Worm (Caenorhabditis elegans): ENCODE measurements around the gene F36H5.9.
"Not testable (repeated sequence)": the region's sequence is repeated elsewhere in the genome, so short reads cannot be mapped to it uniquely, and the experiment has no call there.

F36H5.9 gene

DNA sequence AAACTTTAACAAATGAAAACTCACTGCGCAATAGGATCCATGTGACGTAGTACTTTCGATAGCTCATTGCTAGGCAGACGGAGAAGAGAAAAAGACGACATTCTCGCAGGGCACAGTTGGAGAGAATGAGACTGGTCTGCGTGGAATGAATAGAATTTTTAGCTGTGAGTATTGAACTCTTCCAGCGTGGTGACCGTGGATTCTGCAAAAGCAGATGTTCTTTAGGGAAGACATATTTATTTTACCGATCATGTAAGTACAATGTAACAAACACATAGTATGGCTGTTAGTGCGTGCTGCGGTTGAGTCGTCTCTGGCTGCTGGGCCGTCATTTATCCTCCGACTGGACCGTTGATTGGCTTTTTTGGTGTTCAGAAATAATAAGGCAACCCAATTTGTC, at the start of gene F36H5.9:
F36H5.9 (minus strand) TSS at position 101 of the 400 bp plus-strand sequence.
- TF ChIP-seq dao-5 (tag; optimal IDR thresholded peaks at IDR 0.05) (no peak), him-1 (tag; optimal IDR thresholded peaks at IDR 0.05) (no peak), W03F9.2 (tag; optimal IDR thresholded peaks at IDR 0.05) (no peak)

DNA sequence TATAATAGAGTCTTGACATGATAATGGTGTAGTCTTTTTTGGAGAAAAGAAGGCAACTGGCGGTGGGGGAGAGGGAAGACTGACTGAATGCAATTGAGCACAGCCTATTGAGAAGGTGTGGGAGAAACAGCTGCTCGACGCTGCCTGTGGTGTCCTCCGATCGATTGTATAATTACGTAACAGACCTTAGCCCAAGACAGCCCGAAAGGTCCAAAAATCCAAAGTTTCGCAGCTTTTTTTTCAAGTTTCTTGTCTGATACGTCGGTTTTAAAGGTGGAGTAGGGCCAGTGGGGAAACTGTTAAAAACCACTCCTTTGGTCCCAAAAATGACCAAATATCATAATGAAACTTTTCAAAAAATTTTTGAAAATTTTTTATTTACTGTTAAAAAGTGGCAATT, 35.2 kb upstream of the F36H5.9 start, which contains the start of the genes C08F1.6 and fbxb-13:
C08F1.6 (minus strand) TSS at position 101 of the 400 bp plus-strand sequence.
fbxb-13 (plus strand) TSS at position 191 of the 400 bp plus-strand sequence.
- no peak for TF ChIP-seq him-1 (tag; optimal IDR thresholded peaks at IDR 0.05)
- no peak for TF ChIP-seq W03F9.2 (tag; optimal IDR thresholded peaks at IDR 0.05)
- no peak for TF ChIP-seq dao-5 (tag; optimal IDR thresholded peaks at IDR 0.05)

DNA sequence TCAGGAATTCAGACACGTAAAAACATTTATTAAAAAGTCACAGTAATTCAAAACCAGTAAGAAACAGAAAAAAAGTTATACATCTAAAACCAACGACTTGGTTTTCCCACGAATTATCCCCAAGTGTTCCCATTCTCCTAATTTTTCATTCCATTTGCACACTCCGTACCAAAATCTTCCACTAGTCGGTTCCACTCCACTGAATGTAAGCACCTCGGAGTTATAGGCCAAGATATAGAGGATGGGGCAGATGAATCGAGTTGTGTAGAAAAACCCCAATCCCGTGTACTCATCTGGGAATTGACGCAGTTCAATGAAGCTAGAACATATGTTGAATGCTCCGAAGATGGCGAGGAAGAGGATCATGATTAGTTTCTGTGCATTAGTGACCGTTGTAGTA, 34.3 kb upstream of the F36H5.9 start:
- TF ChIP-seq dao-5 (tag; optimal IDR thresholded peaks at IDR 0.05), result no peak
- no peak for TF ChIP-seq him-1 (tag; optimal IDR thresholded peaks at IDR 0.05)
- no peak for TF ChIP-seq W03F9.2 (tag; optimal IDR thresholded peaks at IDR 0.05)

DNA sequence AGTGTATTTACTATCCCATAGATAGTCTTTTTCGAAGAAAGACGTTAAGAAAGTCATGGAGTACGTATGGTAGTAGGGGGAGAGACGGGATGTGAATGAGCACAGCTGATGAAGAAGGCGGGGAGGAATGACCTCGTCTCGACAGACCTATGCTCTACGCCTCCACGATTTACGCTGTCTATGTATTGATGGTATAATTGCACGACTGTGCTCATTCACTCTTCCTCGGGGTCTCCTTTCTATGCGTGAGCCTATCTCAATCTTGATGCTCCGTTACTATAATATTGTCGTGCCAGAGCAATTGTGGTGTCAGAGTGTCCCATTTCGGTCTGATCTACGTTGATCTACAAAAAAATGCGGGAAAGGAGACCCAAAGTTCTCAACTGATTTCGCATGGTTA, 33.3 kb upstream of the F36H5.9 start, which contains the start of gene C08F1.10:
C08F1.10 (minus strand) TSS at position 101 of the 400 bp plus-strand sequence.
- no peak for TF ChIP-seq W03F9.2 (tag; optimal IDR thresholded peaks at IDR 0.05)
- TF ChIP-seq dao-5 (tag; optimal IDR thresholded peaks at IDR 0.05), result no peak
- TF ChIP-seq him-1 (tag; optimal IDR thresholded peaks at IDR 0.05), result no peak

DNA sequence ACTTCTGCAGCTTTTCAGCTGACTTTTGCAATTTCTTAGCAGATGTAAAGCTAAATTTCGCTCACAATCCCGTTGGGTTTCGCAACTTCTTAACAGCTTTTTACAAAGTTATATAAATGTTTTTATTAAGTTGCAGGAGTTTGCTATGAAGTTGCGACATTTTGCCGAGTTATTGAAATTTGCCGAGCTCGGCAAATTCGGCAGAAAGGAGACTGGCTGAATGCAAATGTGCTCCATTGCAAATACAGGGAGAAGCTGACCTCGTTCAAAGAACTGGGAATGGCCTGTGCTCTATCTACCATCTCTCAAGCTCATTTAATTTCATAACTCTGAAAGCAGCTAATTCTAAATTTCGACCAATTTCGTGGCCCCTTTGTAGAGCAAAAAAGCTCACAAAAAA, 31.9 kb upstream of the F36H5.9 start, which contains the start of gene C08F1.11:
C08F1.11 (minus strand) TSS at position 101 of the 400 bp plus-strand sequence.
- TF ChIP-seq W03F9.2 (tag; optimal IDR thresholded peaks at IDR 0.05) (no peak), dao-5 (tag; optimal IDR thresholded peaks at IDR 0.05) (no peak), him-1 (tag; optimal IDR thresholded peaks at IDR 0.05) (no peak)

DNA sequence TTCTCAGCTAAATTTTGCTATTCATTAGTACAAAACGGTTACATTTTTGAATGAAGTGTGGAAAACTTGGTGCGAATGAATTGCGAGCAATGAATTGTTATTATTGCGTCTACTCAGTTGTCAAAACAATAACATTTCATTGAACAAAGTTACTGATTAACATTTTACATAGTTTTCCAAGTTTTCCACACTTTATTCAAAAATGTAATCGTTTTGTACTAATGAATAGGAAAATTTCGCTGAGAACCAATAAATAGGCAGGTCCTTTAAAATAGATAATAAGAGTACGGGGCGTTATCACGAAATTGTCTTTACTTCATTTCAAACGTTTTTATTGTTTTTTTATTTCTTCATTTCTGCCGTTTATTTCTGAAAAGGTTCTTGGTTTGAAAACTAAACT, 29.6 kb upstream of the F36H5.9 start, which contains the start of gene math-4:
math-4 (minus strand) TSS at position 101 of the 400 bp plus-strand sequence.
- TF ChIP-seq him-1 (tag; optimal IDR thresholded peaks at IDR 0.05) (no peak), dao-5 (tag; optimal IDR thresholded peaks at IDR 0.05) (no peak), W03F9.2 (tag; optimal IDR thresholded peaks at IDR 0.05) (no peak)

DNA sequence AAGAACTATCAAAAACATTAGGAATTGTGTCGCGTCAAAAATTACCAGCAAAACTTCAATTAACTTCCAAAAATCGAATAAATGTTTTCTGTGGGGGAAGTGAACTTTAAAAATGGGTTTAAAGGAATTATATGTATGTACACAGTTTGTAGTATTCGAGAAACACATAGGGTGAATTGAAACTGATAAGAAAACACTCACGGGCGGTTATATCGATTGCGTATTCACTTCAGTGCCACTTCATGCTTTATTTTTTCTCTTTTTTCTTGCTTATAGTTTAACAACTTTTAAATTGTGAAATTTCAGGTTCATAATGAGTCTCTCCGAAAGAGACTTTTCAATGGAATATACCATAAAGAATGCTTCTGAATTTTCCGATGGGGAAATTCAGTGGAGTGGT, 22.3 kb upstream of the F36H5.9 start, which contains the start of gene F36H5.14:
F36H5.14 (plus strand) TSS at position 301 of the 400 bp plus-strand sequence.
- TF ChIP-seq W03F9.2, him-1, dao-5 (tag; optimal IDR thresholded peaks at IDR 0.05): not testable (repeated sequence)

DNA sequence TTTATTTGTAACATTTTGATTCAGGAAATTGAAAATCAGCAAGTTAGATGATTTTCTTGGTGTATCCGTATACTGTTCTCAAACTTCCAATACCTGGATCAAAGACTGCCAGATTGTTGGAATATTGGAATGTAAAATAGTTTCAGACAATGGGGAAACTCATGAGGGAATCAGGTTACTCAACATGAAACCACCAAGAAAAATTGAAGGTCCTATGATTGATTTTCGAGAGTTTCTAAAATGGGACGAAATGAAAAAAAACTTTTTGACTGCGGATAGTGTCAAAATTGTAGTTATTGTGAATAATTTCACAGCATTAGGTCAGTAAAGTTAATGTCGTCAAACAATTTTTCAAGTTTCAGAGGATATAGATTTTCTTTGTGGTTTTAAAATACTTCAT, 18.9 kb upstream of the F36H5.9 start, which contains the start of gene math-3:
math-3 (plus strand) TSS at position 301 of the 400 bp plus-strand sequence.
- TF ChIP-seq W03F9.2 (tag; optimal IDR thresholded peaks at IDR 0.05) (no peak), dao-5 (tag; optimal IDR thresholded peaks at IDR 0.05) (no peak), him-1 (tag; optimal IDR thresholded peaks at IDR 0.05) (no peak)

DNA sequence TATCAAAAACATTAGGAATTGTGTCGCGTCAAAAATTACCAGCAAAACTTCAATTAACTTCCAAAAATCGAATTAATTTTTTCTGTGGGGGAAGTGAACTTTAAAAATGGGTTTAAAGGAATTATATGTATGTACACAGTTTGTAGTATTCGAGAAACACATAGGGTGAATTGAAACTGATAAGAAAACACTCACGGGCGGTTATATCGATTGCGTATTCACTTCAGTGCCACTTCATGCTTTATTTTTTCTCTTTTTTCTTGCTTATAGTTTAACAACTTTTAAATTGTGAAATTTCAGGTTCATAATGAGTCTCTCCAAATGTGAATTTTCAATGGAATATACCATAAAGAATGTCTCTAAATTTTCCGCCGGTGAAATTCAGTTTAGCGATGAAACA, 18.5 kb upstream of the F36H5.9 start, which contains the start of gene math-26:
math-26 (plus strand) TSS at position 301 of the 400 bp plus-strand sequence.
- TF ChIP-seq W03F9.2, dao-5, him-1 (tag; optimal IDR thresholded peaks at IDR 0.05): not testable (repeated sequence)

DNA sequence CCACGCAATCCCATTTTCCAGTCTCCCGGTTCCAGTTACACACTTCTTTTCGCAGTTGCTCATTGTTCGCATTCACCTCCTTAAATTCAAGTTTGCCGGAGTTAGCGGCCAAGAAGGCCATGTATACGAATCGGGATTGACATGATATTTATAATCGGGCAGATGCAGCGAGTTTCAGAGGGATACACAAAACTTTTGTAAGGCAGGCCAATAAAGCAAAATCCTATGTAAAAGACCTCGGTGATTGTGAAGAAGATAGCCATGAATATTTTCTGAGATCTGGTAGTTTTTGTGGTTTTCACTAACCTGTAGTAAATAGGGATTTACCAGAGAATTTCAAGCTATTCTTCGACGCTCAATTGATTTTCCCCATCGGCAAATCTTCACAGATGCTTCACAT, 13.8 kb upstream of the F36H5.9 start:
- no peak for TF ChIP-seq him-1 (tag; optimal IDR thresholded peaks at IDR 0.05)
- TF ChIP-seq dao-5 (tag; optimal IDR thresholded peaks at IDR 0.05), result no peak
- TF ChIP-seq W03F9.2 (tag; optimal IDR thresholded peaks at IDR 0.05), result no peak

DNA sequence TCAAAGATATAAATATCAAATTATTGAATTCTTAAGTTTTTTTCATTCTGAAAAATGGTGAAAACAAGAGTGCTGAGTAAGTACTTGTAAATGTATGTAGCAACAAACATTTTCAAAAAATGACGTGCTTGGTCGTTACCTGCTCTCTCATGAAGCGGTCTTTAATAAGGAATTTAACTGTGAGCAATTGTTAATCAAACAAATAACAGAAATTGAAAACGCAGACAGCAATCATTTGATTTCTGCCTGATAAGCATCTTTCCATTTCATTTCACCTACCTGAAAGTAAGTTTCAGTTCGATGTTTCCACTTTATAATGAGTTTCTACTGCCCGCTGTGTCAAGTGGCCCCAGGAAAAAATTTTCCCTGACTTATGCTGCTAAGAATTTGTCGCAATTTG, 10.2 kb upstream of the F36H5.9 start, which contains the start of gene math-28:
math-28 (plus strand) TSS at position 301 of the 400 bp plus-strand sequence.
- TF ChIP-seq dao-5 (tag; optimal IDR thresholded peaks at IDR 0.05), result no peak
- TF ChIP-seq W03F9.2 (tag; optimal IDR thresholded peaks at IDR 0.05), result no peak
- no peak for TF ChIP-seq him-1 (tag; optimal IDR thresholded peaks at IDR 0.05)

DNA sequence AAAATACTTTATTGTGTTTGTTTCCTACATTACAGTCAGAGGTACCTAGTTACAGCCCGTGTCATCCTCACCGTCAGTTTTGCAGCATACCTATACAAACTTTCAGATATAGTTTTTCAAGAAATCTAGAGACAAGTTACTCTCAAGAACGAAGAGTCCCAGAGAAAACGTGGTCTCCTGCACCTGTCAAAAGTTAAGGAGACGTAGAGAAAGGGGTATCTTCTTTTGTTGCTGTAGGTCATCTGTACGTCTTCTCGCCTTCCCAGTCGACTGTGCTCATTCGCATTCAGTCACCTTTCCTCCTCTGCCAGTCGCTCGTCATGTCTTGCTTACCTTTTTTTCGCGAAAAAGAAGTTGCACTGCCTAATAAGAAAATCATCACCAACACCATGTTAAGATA, 8.7 kb upstream of the F36H5.9 start, which contains the start of gene F36H5.4:
F36H5.4 (plus strand) TSS at position 301 of the 400 bp plus-strand sequence.
- TF ChIP-seq him-1 (tag; optimal IDR thresholded peaks at IDR 0.05) (no peak), dao-5 (tag; optimal IDR thresholded peaks at IDR 0.05) (no peak), W03F9.2 (tag; optimal IDR thresholded peaks at IDR 0.05) (no peak)

DNA sequence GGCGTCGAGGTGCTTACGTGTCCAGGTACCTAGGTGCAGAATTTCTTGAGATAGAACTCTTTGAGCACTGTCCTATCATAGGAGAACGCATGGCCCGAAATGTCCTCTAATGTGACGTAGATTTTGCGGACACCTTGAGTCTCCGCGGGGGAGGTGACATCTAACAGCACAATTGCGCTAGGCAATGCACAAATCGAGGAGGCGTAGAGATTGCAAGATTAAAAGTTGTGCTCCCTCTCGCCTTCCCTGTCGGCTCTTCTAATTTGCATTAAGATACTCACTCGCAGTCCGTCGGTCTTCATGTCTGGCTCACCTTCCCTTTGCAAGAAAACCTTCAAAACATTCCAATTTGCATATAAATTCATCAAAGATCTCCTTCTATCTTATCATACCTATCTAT, 6.7 kb upstream of the F36H5.9 start, which contains the start of gene F36H5.18:
F36H5.18 (plus strand) TSS at position 301 of the 400 bp plus-strand sequence.
- TF ChIP-seq W03F9.2 (tag; optimal IDR thresholded peaks at IDR 0.05), result no peak
- no peak for TF ChIP-seq dao-5 (tag; optimal IDR thresholded peaks at IDR 0.05)
- TF ChIP-seq him-1 (tag; optimal IDR thresholded peaks at IDR 0.05), result no peak

DNA sequence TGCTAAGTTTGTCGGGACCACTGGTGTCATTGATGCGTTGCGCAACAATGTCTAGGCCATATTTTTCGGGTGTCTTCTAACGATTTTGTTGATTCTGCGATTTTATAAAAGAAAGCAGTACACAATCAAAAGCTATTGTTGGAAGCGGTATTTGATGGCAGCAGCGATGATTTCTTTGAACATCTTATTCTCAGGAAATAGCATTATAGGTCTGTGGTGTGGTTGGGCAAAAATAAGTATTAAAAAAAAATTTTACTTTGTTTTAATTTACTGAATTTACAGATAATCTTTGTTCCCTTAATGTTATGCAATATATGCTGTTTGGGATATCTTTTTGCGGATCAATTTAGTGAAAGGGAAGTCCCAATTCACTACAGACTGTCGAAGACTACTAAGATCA, 4.1 kb upstream of the F36H5.9 start, which contains the start of gene F36H5.10:
F36H5.10 (plus strand) TSS at position 301 of the 400 bp plus-strand sequence.
- TF ChIP-seq W03F9.2 (tag; optimal IDR thresholded peaks at IDR 0.05), result no peak
- TF ChIP-seq dao-5 (tag; optimal IDR thresholded peaks at IDR 0.05), result no peak
- TF ChIP-seq him-1 (tag; optimal IDR thresholded peaks at IDR 0.05), result no peak
